Fruit fly (Drosophila melanogaster): Measurements from ENCODE around the gene Gr63a.

DNA sequence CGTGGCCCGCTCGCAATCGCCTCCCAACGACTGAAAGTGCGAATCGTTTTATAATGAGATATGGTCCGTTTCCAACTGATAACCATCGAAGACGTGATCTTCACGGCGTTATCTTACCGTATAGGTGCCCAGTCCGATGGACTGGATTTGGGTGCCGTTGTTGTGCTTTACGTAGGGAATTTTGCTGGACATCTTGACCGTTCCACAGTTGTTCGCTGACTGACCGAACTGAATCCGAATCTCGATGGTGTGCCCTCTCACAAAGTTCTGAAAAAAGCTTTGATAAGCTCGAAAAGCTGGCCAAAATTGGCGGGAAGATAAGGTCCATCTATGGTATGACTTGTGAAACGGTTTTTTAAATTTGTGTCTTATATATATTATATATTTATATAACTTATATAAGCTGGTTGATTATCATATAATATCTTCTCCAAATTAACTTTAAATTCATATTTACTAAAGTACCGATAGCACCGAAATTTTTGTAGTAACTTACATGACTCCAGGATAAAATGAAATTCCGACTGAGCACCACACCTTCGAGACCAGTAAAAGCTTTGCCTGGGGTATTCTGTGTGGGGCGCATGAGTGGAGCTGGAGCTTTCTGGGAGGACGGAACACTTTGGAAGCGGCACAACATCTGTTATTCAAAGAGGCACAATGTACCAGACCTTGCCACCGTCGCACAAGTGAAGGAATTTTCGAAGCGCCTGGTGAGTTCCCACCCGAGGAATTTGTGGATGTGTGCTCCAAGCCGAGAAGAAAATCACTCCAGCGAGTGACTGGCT lies 46.0 kb upstream of the Gr63a start, which contains the start of the genes CG10863 and CG14982:
- TF ChIP-seq pan (optimal IDR thresholded peaks at IDR 0.05) (no peak), psq (optimal IDR thresholded peaks at IDR 0.05) (no peak)
